Worm (Caenorhabditis elegans): ENCODE measurements around the gene gyg-1.

- TF ChIP-seq him-1 (tag; optimal IDR thresholded peaks at IDR 0.05), result no peak
- TF ChIP-seq dao-5 (tag; optimal IDR thresholded peaks at IDR 0.05), result no peak
- TF ChIP-seq W03F9.2 (tag; optimal IDR thresholded peaks at IDR 0.05), result no peak
These were observed 34.4 kb upstream of the gyg-1 start for ce11 chrX:3503025-3503424.

Data from whole organism, L4/young adult.